Fruit fly (Drosophila melanogaster) whole organism: Measurements from ENCODE around the gene Msr-110.
A peak's percentile ranks its signal among the peaks of the same experiment; 100 is the strongest.

Source experiments
- CG8478 ChIP-seq: fragments of >200 bp; optimal IDR thresholded peaks from 2 replicates; lab custom pipeline; 2018; ENCODE audit warnings: inconsistent platforms
- Dll ChIP-seq: fragments of >200 bp; optimal IDR thresholded peaks from 2 replicates; lab custom pipeline; 2017
- EcR ChIP-seq, 2 experiments: fragments of >200 bp; optimal IDR thresholded peaks; 2 replicates each; lab custom pipeline; 2017; ENCODE audit warnings: missing biosample characterization in 2 of 2, missing genetic modification characterization in 2 of 2, missing genetic modification reagents in 2 of 2
- pan ChIP-seq: fragments of >200 bp; optimal IDR thresholded peaks from 2 replicates; lab custom pipeline; 2017
- psq ChIP-seq: fragments of >200 bp; optimal IDR thresholded peaks from 2 replicates; lab custom pipeline; 2017
- usp ChIP-seq: fragments of >200 bp; optimal IDR thresholded peaks from 2 replicates; lab custom pipeline; 2017; ENCODE audit warnings: missing biosample characterization, missing genetic modification characterization, mixed read lengths

Gene Msr-110

dm6 chr3L:5581542-5581941, 4.4 kb upstream of the Msr-110 start:
- no peak for TF ChIP-seq CG8478 (lab: Kevin White, UChicago)
- TF ChIP-seq EcR (GFP tag; optimal IDR thresholded peaks at IDR 0.05; lab: Kevin White, UChicago): no peak
- no peak for TF ChIP-seq usp (GFP tag; lab: Kevin White, UChicago)
- no peak for TF ChIP-seq Dll (lab: Kevin White, UChicago)
- no peak for TF ChIP-seq pan (lab: Kevin White, UChicago)
- TF ChIP-seq psq (lab: Kevin White, UChicago): no peak

- TF ChIP-seq Dll (lab: Kevin White, UChicago) (no peak), psq (lab: Kevin White, UChicago) (no peak), CG8478 (lab: Kevin White, UChicago) (no peak), usp (GFP tag; lab: Kevin White, UChicago) (no peak), pan (lab: Kevin White, UChicago) (no peak), EcR (GFP tag; optimal IDR thresholded peaks at IDR 0.05; lab: Kevin White, UChicago) (no peak)
These were observed 3.5 kb upstream of the Msr-110 start for dm6 chr3L:5580490-5581116.

- no peak for TF ChIP-seq EcR (GFP tag; optimal IDR thresholded peaks at IDR 0.05; lab: Kevin White, UChicago)
- TF ChIP-seq Dll (lab: Kevin White, UChicago): no peak
- TF ChIP-seq psq (lab: Kevin White, UChicago): no peak
- TF ChIP-seq pan (lab: Kevin White, UChicago): no peak
- no peak for TF ChIP-seq CG8478 (lab: Kevin White, UChicago)
- TF ChIP-seq usp (GFP tag; lab: Kevin White, UChicago): no peak
These were observed 2.6 kb upstream of the Msr-110 start for dm6 chr3L:5579762-5580161.

- TF ChIP-seq psq (lab: Kevin White, UChicago): no peak
- TF ChIP-seq EcR (GFP tag; optimal IDR thresholded peaks at IDR 0.05; lab: Kevin White, UChicago): no peak
- TF ChIP-seq Dll (lab: Kevin White, UChicago): no peak
- TF ChIP-seq CG8478 (lab: Kevin White, UChicago): no peak
- TF ChIP-seq usp (GFP tag; lab: Kevin White, UChicago): no peak
- no peak for TF ChIP-seq pan (lab: Kevin White, UChicago)
These were observed 1.4 kb upstream of the Msr-110 start for dm6 chr3L:5578595-5578994.

- TF ChIP-seq psq (lab: Kevin White, UChicago) (no peak), usp (GFP tag; lab: Kevin White, UChicago) (no peak), CG8478 (lab: Kevin White, UChicago) (no peak), Dll (lab: Kevin White, UChicago) (no peak), EcR (GFP tag; optimal IDR thresholded peaks at IDR 0.05; lab: Kevin White, UChicago) (no peak), pan (lab: Kevin White, UChicago) (no peak)
These were observed 605 bp downstream of the Msr-110 start for dm6 chr3L:5576543-5576942.

- TF ChIP-seq psq (lab: Kevin White, UChicago) (no peak), pan (lab: Kevin White, UChicago) (no peak), CG8478 (lab: Kevin White, UChicago) (no peak), EcR (GFP tag; optimal IDR thresholded peaks at IDR 0.05; lab: Kevin White, UChicago) (no peak), Dll (lab: Kevin White, UChicago) (no peak), usp (GFP tag; lab: Kevin White, UChicago) (no peak)
These were observed 1.6 kb downstream of the Msr-110 start for dm6 chr3L:5575524-5575923.

dm6 chr3L:5571051-5571450, 6.1 kb downstream of the Msr-110 start:
- TF ChIP-seq Dll (lab: Kevin White, UChicago) (peak; percentile 9), pan (lab: Kevin White, UChicago) (no peak)

- TF ChIP-seq EcR (GFP tag; optimal IDR thresholded peaks at IDR 0.05; lab: Kevin White, UChicago) (no peak), usp (GFP tag; lab: Kevin White, UChicago) (no peak), Dll (lab: Kevin White, UChicago) (no peak), CG8478 (lab: Kevin White, UChicago) (no peak), pan (lab: Kevin White, UChicago) (no peak), psq (lab: Kevin White, UChicago) (no peak)
These were observed 7.4 kb downstream of the Msr-110 start for dm6 chr3L:5569724-5570123.

- no peak for TF ChIP-seq Dll (lab: Kevin White, UChicago)
- no peak for TF ChIP-seq usp (GFP tag; lab: Kevin White, UChicago)
- no peak for TF ChIP-seq psq (lab: Kevin White, UChicago)
- TF ChIP-seq pan (lab: Kevin White, UChicago): no peak
- TF ChIP-seq EcR (GFP tag; optimal IDR thresholded peaks at IDR 0.05; lab: Kevin White, UChicago): no peak
- TF ChIP-seq CG8478 (lab: Kevin White, UChicago): no peak
These were observed 8.8 kb downstream of the Msr-110 start for dm6 chr3L:5568361-5568760.

dm6 chr3L:5565051-5565688, 12.0 kb downstream of the Msr-110 start, which contains the start of gene bc10:
bc10 (plus strand) TSS chr3L:5565231.
- TF ChIP-seq psq (lab: Kevin White, UChicago): no peak
- TF ChIP-seq pan (lab: Kevin White, UChicago): no peak
- TF ChIP-seq Dll (lab: Kevin White, UChicago): no peak
- TF ChIP-seq CG8478 (lab: Kevin White, UChicago): no peak
- TF ChIP-seq usp (GFP tag; lab: Kevin White, UChicago): no peak
- no peak for TF ChIP-seq EcR (GFP tag; optimal IDR thresholded peaks at IDR 0.05; lab: Kevin White, UChicago)
